Fruit fly (Drosophila melanogaster) Kc167 (cell line): ENCODE data around the gene CG4678.

Experiments used
- Myc ChIP-seq: fragments of >200 bp; optimal IDR thresholded peaks from 2 replicates; lab custom pipeline; 2017; ENCODE audit warnings: missing external identifiers
- Sin3A ChIP-seq: fragments of >200 bp; optimal IDR thresholded peaks from 2 replicates; lab custom pipeline; 2018; ENCODE audit warnings: missing external identifiers
- h ChIP-seq: fragments of >200 bp; optimal IDR thresholded peaks from 3 replicates; lab custom pipeline; 2018; ENCODE audit warnings: missing external identifiers
- insv ChIP-seq: fragments of >200 bp; optimal IDR thresholded peaks from 3 replicates; lab custom pipeline; 2018; ENCODE audit warnings: missing external identifiers
- psq ChIP-seq: fragments of >200 bp; optimal IDR thresholded peaks from 2 replicates; lab custom pipeline; 2017; ENCODE audit warnings: missing external identifiers
- ttk ChIP-seq: sonication (Bioruptor generic); optimal IDR thresholded peaks from 2 replicates; lab custom pipeline; 2017; ENCODE audit warnings: missing external identifiers

CG4678 gene

dm6 chrX:16700070-16700469 lies 4.1 kb downstream of the CG4678 start, which contains the start of gene CG9676:
Gene CG9676, minus strand, starts transcription at chrX:16700170.
- TF ChIP-seq h (lab: Kevin White, UChicago) (no peak), Myc (no peak), Sin3A (lab: Kevin White, UChicago) (no peak), ttk (lab: Kevin White, UChicago) (no peak), insv (lab: Kevin White, UChicago) (no peak), psq (lab: Kevin White, UChicago) (no peak)

dm6 chrX:16701941-16702340 lies 6.0 kb downstream of the CG4678 start, which contains the start of gene sphe:
Gene sphe, minus strand, starts transcription at chrX:16701972.
- TF ChIP-seq Sin3A (lab: Kevin White, UChicago) (no peak), psq (lab: Kevin White, UChicago) (no peak), Myc (no peak), h (lab: Kevin White, UChicago) (no peak), insv (lab: Kevin White, UChicago) (no peak), ttk (lab: Kevin White, UChicago) (no peak)

- TF ChIP-seq Sin3A (lab: Kevin White, UChicago): no peak
- TF ChIP-seq psq (lab: Kevin White, UChicago): no peak
- no peak for TF ChIP-seq h (lab: Kevin White, UChicago)
Measured at dm6 chrX:16703747-16704146, 7.8 kb downstream of the CG4678 start, which contains the start of the genes CG9673 and CG4653. Gene CG9673, minus strand, starts transcription at chrX:16703884. Gene CG4653, plus strand, starts transcription at chrX:16704081.

- TF ChIP-seq psq (lab: Kevin White, UChicago) (no peak), h (lab: Kevin White, UChicago) (no peak), ttk (lab: Kevin White, UChicago) (no peak), Sin3A (lab: Kevin White, UChicago) (no peak)
Measured at dm6 chrX:16706774-16707173, 10.8 kb downstream of the CG4678 start, which contains the start of gene CG9672. Gene CG9672, minus strand, starts transcription at chrX:16706874.

dm6 chrX:16711003-16711402 lies 15.1 kb downstream of the CG4678 start, which contains the start of gene CG13008:
Gene CG13008, plus strand, starts transcription at chrX:16711303.
- no peak for TF ChIP-seq psq (lab: Kevin White, UChicago)
- no peak for TF ChIP-seq Myc
- no peak for TF ChIP-seq h (lab: Kevin White, UChicago)

- TF ChIP-seq ttk (lab: Kevin White, UChicago) (no peak), Myc (no peak), Sin3A (lab: Kevin White, UChicago) (no peak), psq (lab: Kevin White, UChicago) (no peak), insv (lab: Kevin White, UChicago) (no peak), h (lab: Kevin White, UChicago) (no peak)
Measured at dm6 chrX:16716649-16717048, 20.7 kb downstream of the CG4678 start.

- TF ChIP-seq Myc: no peak
- TF ChIP-seq h (lab: Kevin White, UChicago): no peak
- TF ChIP-seq Sin3A (lab: Kevin White, UChicago): no peak
- no peak for TF ChIP-seq ttk (lab: Kevin White, UChicago)
- no peak for TF ChIP-seq insv (lab: Kevin White, UChicago)
- TF ChIP-seq psq (lab: Kevin White, UChicago): no peak
Measured at dm6 chrX:16718169-16718723, 22.3 kb downstream of the CG4678 start.

dm6 chrX:16721168-16721567 lies 25.2 kb downstream of the CG4678 start, which contains the start of the genes CG32572 and CG34325:
Gene CG32572, plus strand, starts transcription at chrX:16721183.
Gene CG34325, minus strand, starts transcription at chrX:16721411.
- TF ChIP-seq h (lab: Kevin White, UChicago) (no peak), ttk (lab: Kevin White, UChicago) (no peak), insv (lab: Kevin White, UChicago) (no peak), psq (lab: Kevin White, UChicago) (no peak), Sin3A (lab: Kevin White, UChicago) (no peak), Myc (no peak)

- TF ChIP-seq ttk (lab: Kevin White, UChicago) (no peak), h (lab: Kevin White, UChicago) (no peak), psq (lab: Kevin White, UChicago) (no peak), insv (lab: Kevin White, UChicago) (no peak), Myc (no peak), Sin3A (lab: Kevin White, UChicago) (no peak)
Measured at dm6 chrX:16723203-16724173, 27.6 kb downstream of the CG4678 start.

- TF ChIP-seq insv (lab: Kevin White, UChicago) (no peak), h (lab: Kevin White, UChicago) (no peak), ttk (lab: Kevin White, UChicago) (no peak), Myc (no peak), psq (lab: Kevin White, UChicago) (no peak), Sin3A (lab: Kevin White, UChicago) (no peak)
Measured at dm6 chrX:16724544-16724943, 28.6 kb downstream of the CG4678 start.

- TF ChIP-seq Myc (no peak), insv (lab: Kevin White, UChicago) (no peak)
Measured at dm6 chrX:16730791-16731190, 34.9 kb downstream of the CG4678 start, which contains the start of gene TwdlX. Gene TwdlX, plus strand, starts transcription at chrX:16731091.
